Worm (Caenorhabditis elegans) whole organism, late embryonic: ENCODE measurements around the gene clc-21.

Experiments
- C38D4.7 ChIP-seq: fragments of 200-800 bp; sonication (Bioruptor generic); optimal IDR thresholded peaks from 2 replicates; lab custom pipeline; 2018; ENCODE audit warnings: mild to moderate bottlenecking, missing genetic modification characterization, moderate library complexity, missing compliant biosample characterization
- ama-1 ChIP-seq: fragments of 150-350 bp; optimal IDR thresholded peaks from 2 replicates; lab custom pipeline; 2014
- ceh-19 ChIP-seq: fragments of 200-800 bp; sonication (Bioruptor generic); optimal IDR thresholded peaks from 2 replicates; lab custom pipeline; 2018; ENCODE audit warnings: mild to moderate bottlenecking, missing genetic modification characterization, missing compliant biosample characterization
- ceh-24 ChIP-seq: sonication (generic microtip); optimal IDR thresholded peaks from 2 replicates; lab custom pipeline; 2016; ENCODE audit warnings: mild to moderate bottlenecking, missing genetic modification characterization, missing compliant biosample characterization
- ceh-30 ChIP-seq: fragments of 150-350 bp; optimal IDR thresholded peaks from 2 replicates; lab custom pipeline; 2014; ENCODE audit warnings: missing biosample characterization, missing genetic modification characterization
- ceh-34 ChIP-seq: sonication (generic microtip); optimal IDR thresholded peaks from 2 replicates; lab custom pipeline; 2016; ENCODE audit warnings: mild to moderate bottlenecking, missing genetic modification characterization, missing compliant biosample characterization
- ceh-45 ChIP-seq: fragments of 200-800 bp; sonication (Bioruptor generic); IDR thresholded peaks from 2 replicates; pipeline ENCODE4 v1.3.6; 2022; ENCODE audit warnings: missing genetic modification reagents, missing genetic modification characterization, missing compliant biosample characterization
- ceh-48 ChIP-seq: sonication (generic microtip); optimal IDR thresholded peaks from 2 replicates; lab custom pipeline; 2016; ENCODE audit warnings: missing genetic modification characterization, inconsistent platforms, missing compliant biosample characterization
- ceh-6 ChIP-seq: fragments of 200-800 bp; sonication (Bioruptor generic); optimal IDR thresholded peaks from 2 replicates; lab custom pipeline; 2018; ENCODE audit warnings: mild to moderate bottlenecking, missing genetic modification characterization, missing compliant biosample characterization
- ceh-9 ChIP-seq: sonication (generic microtip); optimal IDR thresholded peaks from 2 replicates; lab custom pipeline; 2016; ENCODE audit warnings: mild to moderate bottlenecking, missing genetic modification characterization, inconsistent platforms, missing compliant biosample characterization
- dmd-4 ChIP-seq: sonication (generic microtip); optimal IDR thresholded peaks from 2 replicates; lab custom pipeline; 2016; ENCODE audit warnings: borderline replicate concordance, missing genetic modification characterization, missing compliant biosample characterization
- dve-1 ChIP-seq: sonication (generic microtip); optimal IDR thresholded peaks from 2 replicates; lab custom pipeline; 2017; ENCODE audit warnings: antibody characterized with exemption, mild to moderate bottlenecking, missing genetic modification characterization, missing compliant biosample characterization
- eyg-1 ChIP-seq: sonication (generic microtip); optimal IDR thresholded peaks from 2 replicates; lab custom pipeline; 2016; ENCODE audit warnings: missing genotype, missing genetic modification characterization, missing compliant biosample characterization
- fkh-6 ChIP-seq: sonication (generic microtip); optimal IDR thresholded peaks from 2 replicates; lab custom pipeline; 2016; ENCODE audit warnings: missing genetic modification characterization, missing compliant biosample characterization
- hlh-13 ChIP-seq: fragments of 200-800 bp; sonication (Bioruptor generic); optimal IDR thresholded peaks from 2 replicates; lab custom pipeline; 2018; ENCODE audit warnings: mild to moderate bottlenecking, missing genetic modification characterization, missing compliant biosample characterization
- hlh-15 ChIP-seq: sonication (generic microtip); optimal IDR thresholded peaks from 2 replicates; lab custom pipeline; 2016; ENCODE audit warnings: missing genetic modification characterization, missing compliant biosample characterization
- hlh-6 ChIP-seq: sonication (generic microtip); optimal IDR thresholded peaks from 2 replicates; lab custom pipeline; 2016; ENCODE audit warnings: missing genotype, missing genetic modification characterization, missing compliant biosample characterization
- hlh-8 ChIP-seq: sonication (generic microtip); optimal IDR thresholded peaks from 2 replicates; lab custom pipeline; 2016; ENCODE audit warnings: missing genotype, missing genetic modification characterization, missing compliant biosample characterization
- lim-6 ChIP-seq: sonication (generic microtip); optimal IDR thresholded peaks from 2 replicates; lab custom pipeline; 2016; ENCODE audit warnings: missing genetic modification characterization, missing compliant biosample characterization
- mec-3 ChIP-seq: sonication (generic microtip); optimal IDR thresholded peaks from 2 replicates; lab custom pipeline; 2016; ENCODE audit warnings: borderline replicate concordance, missing genetic modification characterization, missing compliant biosample characterization
- nhr-232 ChIP-seq: sonication (generic microtip); optimal IDR thresholded peaks from 2 replicates; lab custom pipeline; 2016; ENCODE audit warnings: missing genetic modification characterization, missing compliant biosample characterization
- npax-4 ChIP-seq: sonication (generic microtip); optimal IDR thresholded peaks from 2 replicates; lab custom pipeline; 2016; ENCODE audit warnings: missing genetic modification characterization, missing compliant biosample characterization
- pag-3 ChIP-seq: sonication (generic microtip); optimal IDR thresholded peaks from 2 replicates; lab custom pipeline; 2016; ENCODE audit warnings: missing compliant biosample characterization, missing genetic modification characterization, borderline replicate concordance
- pha-2 ChIP-seq: sonication (generic microtip); optimal IDR thresholded peaks from 2 replicates; lab custom pipeline; 2017; ENCODE audit warnings: mild to moderate bottlenecking, missing genetic modification characterization, missing compliant biosample characterization
- pqm-1 ChIP-seq: sonication (generic microtip); optimal IDR thresholded peaks from 2 replicates; lab custom pipeline; 2016; ENCODE audit warnings: missing genetic modification characterization, missing compliant biosample characterization
- ref-2 ChIP-seq: sonication (generic microtip); optimal IDR thresholded peaks from 2 replicates; lab custom pipeline; 2016; ENCODE audit warnings: missing genetic modification characterization, missing compliant biosample characterization
- sdc-2 ChIP-seq: sonication (generic microtip); optimal IDR thresholded peaks from 2 replicates; lab custom pipeline; 2016; ENCODE audit warnings: missing genotype, missing genetic modification characterization, missing compliant biosample characterization
- sox-4 ChIP-seq: sonication (generic microtip); optimal IDR thresholded peaks from 2 replicates; lab custom pipeline; 2017; ENCODE audit warnings: mild to moderate bottlenecking, missing genetic modification characterization, inconsistent platforms, missing compliant biosample characterization
- syd-9 ChIP-seq: sonication (generic microtip); optimal IDR thresholded peaks from 2 replicates; lab custom pipeline; 2016; ENCODE audit warnings: mild to moderate bottlenecking, missing genetic modification characterization, moderate library complexity, missing compliant biosample characterization
- tbx-2 ChIP-seq: sonication (generic microtip); optimal IDR thresholded peaks from 2 replicates; lab custom pipeline; 2016; ENCODE audit warnings: missing genetic modification characterization, missing compliant biosample characterization
- ttx-3 ChIP-seq: sonication (generic microtip); optimal IDR thresholded peaks from 2 replicates; lab custom pipeline; 2016; ENCODE audit warnings: missing genetic modification reagents, missing genetic modification characterization, missing compliant biosample characterization
- unc-55 ChIP-seq: sonication (generic microtip); optimal IDR thresholded peaks from 2 replicates; lab custom pipeline; 2017; ENCODE audit warnings: missing biosample characterization, missing genetic modification reagents, missing genetic modification characterization
- unc-86 ChIP-seq: sonication (generic microtip); optimal IDR thresholded peaks from 2 replicates; lab custom pipeline; 2016; ENCODE audit warnings: missing genetic modification characterization, missing compliant biosample characterization
- zip-5 ChIP-seq: sonication (generic microtip); optimal IDR thresholded peaks from 2 replicates; lab custom pipeline; 2016; ENCODE audit warnings: missing genetic modification characterization, missing compliant biosample characterization
- ztf-16 ChIP-seq: sonication (generic microtip); optimal IDR thresholded peaks from 2 replicates; lab custom pipeline; 2017; ENCODE audit warnings: missing genetic modification characterization, missing compliant biosample characterization

Gene clc-21

DNA sequence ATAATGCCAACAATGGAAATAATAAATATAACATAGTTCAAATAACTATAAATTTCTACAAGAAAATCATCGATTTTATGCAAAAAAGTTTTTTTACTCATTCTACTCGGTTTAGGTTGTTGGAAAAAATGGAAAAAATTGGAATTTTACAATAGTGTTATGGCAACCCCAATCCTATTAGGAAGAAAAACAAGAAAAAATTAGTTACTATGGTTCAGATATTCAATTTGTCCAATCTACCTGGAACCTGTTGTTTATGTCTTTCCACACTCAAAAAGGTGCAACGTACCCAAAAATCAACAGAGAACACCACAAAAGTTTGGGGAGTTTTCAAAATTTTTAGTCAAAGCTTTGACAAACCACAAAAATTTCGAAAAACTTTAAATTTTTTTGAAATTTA, 13.1 kb downstream of the clc-21 start, which contains the start of gene T27C5.10:
Gene T27C5.10 (minus strand): TSS at position 101 of the 400 bp plus-strand sequence.
- no peak for TF ChIP-seq ama-1
- TF ChIP-seq npax-4 (tag; lab: Kevin White, UChicago): no peak
- TF ChIP-seq syd-9: no peak
- TF ChIP-seq tbx-2 (tag; lab: Kevin White, UChicago): no peak
- TF ChIP-seq dmd-4 (tag; lab: Kevin White, UChicago): no peak
- no peak for TF ChIP-seq hlh-15 (tag; lab: Kevin White, UChicago)
- TF ChIP-seq C38D4.7 (GFP tag; lab: Kevin White, UChicago): no peak
- no peak for TF ChIP-seq ceh-24
- TF ChIP-seq ceh-6 (GFP tag; lab: Kevin White, UChicago): no peak
- no peak for TF ChIP-seq sdc-2
- TF ChIP-seq unc-55 (GFP tag; lab: Kevin White, UChicago): no peak
- TF ChIP-seq ceh-30 (tag; lab: Kevin White, UChicago): no peak
- no peak for TF ChIP-seq fkh-6 (tag; lab: Kevin White, UChicago)

DNA sequence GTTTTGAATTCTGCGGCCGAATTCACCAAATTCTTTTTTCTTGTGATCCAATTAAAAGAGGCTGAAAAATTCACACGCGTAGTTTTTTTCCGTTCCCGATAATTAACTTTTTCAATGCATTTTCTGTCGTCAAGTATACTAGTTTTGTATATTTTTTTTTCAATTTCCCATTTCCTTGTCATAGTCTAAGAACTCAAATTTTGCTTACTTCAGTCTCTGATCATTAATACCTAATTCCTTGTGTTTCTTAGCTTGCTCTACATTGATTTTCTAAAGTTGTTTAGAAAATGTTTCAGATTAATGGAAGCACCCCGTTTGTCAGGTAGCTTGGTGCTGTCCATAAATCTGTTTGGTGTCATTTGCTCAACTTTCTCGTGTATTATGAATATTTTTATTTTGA, 14.0 kb downstream of the clc-21 start, which contains the start of gene srbc-27:
Gene srbc-27 (plus strand): TSS at position 301 of the 400 bp plus-strand sequence.
- TF ChIP-seq ztf-16 (tag; lab: Kevin White, UChicago): no peak
- no peak for TF ChIP-seq dve-1
- TF ChIP-seq unc-86: no peak
- TF ChIP-seq ref-2: no peak
- no peak for TF ChIP-seq hlh-15 (tag; lab: Kevin White, UChicago)
- no peak for TF ChIP-seq eyg-1 (tag; lab: Kevin White, UChicago)
- no peak for TF ChIP-seq mec-3
- no peak for TF ChIP-seq hlh-13
- TF ChIP-seq syd-9: no peak
- TF ChIP-seq ceh-9 (tag; lab: Kevin White, UChicago): no peak
- no peak for TF ChIP-seq sox-4 (tag; lab: Kevin White, UChicago)
- no peak for TF ChIP-seq lim-6
- TF ChIP-seq unc-55 (GFP tag; lab: Kevin White, UChicago): no peak
- TF ChIP-seq nhr-232 (tag; lab: Kevin White, UChicago): no peak
- no peak for TF ChIP-seq ceh-19 (GFP tag; lab: Kevin White, UChicago)
- TF ChIP-seq ttx-3: no peak
- TF ChIP-seq pag-3 (tag; lab: Kevin White, UChicago): no peak

DNA sequence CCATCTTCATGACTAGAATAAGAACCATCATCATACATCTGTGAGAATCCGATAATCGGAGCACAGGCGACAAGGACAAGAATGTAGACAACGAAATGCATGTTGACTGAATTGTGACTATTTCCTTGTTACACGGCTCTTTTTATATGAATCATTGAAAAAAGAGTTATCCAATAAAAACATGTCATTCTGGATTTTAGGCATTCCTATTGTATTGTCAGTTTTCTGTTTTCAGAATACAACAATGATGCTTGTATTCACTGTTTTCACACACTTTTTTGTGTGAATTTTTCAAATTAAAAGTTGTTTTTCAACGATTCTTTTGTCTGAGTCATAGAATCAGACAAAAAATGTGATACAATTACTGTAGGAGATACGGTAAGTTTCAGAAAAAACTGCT, 19.6 kb downstream of the clc-21 start, which contains the start of gene F20E11.18:
Gene F20E11.18 (minus strand): TSS at position 101 of the 400 bp plus-strand sequence.
- no peak for TF ChIP-seq sdc-2
- TF ChIP-seq hlh-8: no peak
- TF ChIP-seq eyg-1 (tag; lab: Kevin White, UChicago): no peak
- TF ChIP-seq mec-3: no peak
- no peak for TF ChIP-seq ceh-48 (tag; lab: Kevin White, UChicago)

DNA sequence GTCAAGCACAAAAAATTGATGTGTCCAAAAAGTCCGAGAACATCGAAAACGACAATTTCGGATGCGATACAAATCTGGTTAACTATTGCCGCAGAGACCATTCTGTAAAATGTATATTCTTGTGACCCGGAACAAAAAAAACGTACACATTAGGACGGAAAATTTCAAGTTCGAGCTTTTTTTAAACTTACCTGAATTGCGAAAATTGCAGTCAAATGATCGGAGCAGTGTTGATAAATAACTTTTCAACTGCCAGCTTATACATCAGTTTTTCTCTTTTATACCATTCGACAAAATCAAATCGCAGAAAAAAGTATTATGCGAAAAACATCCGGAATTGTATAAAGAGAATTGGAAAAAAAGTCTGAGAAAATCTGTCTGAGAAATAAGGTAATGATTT, 21.4 kb downstream of the clc-21 start, which contains the start of gene srsx-2:
Gene srsx-2 (minus strand): TSS at position 101 of the 400 bp plus-strand sequence.
- TF ChIP-seq ttx-3 (no peak), hlh-13 (no peak)

DNA sequence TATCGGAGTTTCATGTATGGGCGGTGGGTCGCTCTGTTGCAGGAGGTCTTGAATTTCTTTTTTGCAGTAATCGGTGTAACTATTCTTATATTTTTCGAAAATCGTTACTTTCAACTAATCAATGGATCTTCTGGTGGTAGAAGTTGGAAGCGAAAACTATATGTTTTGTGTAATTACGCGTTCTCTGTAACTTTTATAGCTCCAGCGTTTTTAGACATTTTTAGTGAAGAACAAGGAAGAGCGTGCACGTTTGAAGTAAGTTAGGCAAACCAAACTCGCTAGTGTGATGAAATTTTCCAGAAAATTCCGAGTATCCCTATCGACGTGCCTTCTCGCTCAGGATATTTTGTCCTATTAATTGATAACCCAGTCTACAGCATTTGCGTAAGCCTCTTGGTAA, 22.5 kb downstream of the clc-21 start, which contains the start of gene srh-154:
Gene srh-154 (plus strand): TSS at position 301 of the 400 bp plus-strand sequence.
- TF ChIP-seq hlh-6 (tag; lab: Kevin White, UChicago) (no peak), ceh-48 (tag; lab: Kevin White, UChicago) (no peak), ceh-45 (GFP tag; lab: Robert Waterston, UW) (no peak), zip-5 (tag; lab: Kevin White, UChicago) (no peak), unc-86 (no peak), ceh-34 (no peak), ttx-3 (no peak), pqm-1 (tag; lab: Kevin White, UChicago) (no peak), pha-2 (no peak)
